Worm (Caenorhabditis elegans) whole organism, midembryonic: Measurements from ENCODE around the gene C11G10.1.

Experiments
- T22C8.4 ChIP-seq: fragments of 200-800 bp; sonication (Bioruptor generic); IDR thresholded peaks from 2 replicates; pipeline ENCODE4 v1.3.6; 2022; ENCODE audit warnings: missing genetic modification characterization, missing compliant biosample characterization
- flt-1 ChIP-seq: fragments of 200-800 bp; sonication (Bioruptor generic); IDR thresholded peaks from 2 replicates; pipeline ENCODE4 v1.3.6; 2022; ENCODE audit warnings: missing genetic modification characterization, missing compliant biosample characterization
- med-1 ChIP-seq: sonication (generic microtip); optimal IDR thresholded peaks from 2 replicates; lab custom pipeline; 2017; ENCODE audit warnings: missing genetic modification characterization, mild to moderate bottlenecking, missing compliant biosample characterization, antibody characterized with exemption, missing genetic modification reagents; ENCODE audit not compliant: insufficient read depth
- ref-1 ChIP-seq: fragments of 200-800 bp; sonication (Bioruptor generic); conservative IDR thresholded peaks from 2 replicates; pipeline ENCODE4 v1.3.6; 2022; ENCODE audit warnings: missing genetic modification reagents, missing genetic modification characterization, missing compliant biosample characterization
- tab-1 ChIP-seq: fragments of 200-800 bp; sonication (Bioruptor generic); IDR thresholded peaks from 2 replicates; pipeline ENCODE4 v1.3.6; 2022; ENCODE audit warnings: missing genetic modification characterization, missing compliant biosample characterization

ce11 chrX:15194283-15194682 lies 35.7 kb upstream of the C11G10.1 start, which contains the start of gene phat-6:
- TF ChIP-seq ref-1 (GFP tag; lab: Robert Waterston, UW) (no peak), flt-1 (no peak), tab-1 (GFP tag; lab: Robert Waterston, UW) (no peak), med-1 (no peak), T22C8.4 (GFP tag; lab: Robert Waterston, UW) (no peak)
